Worm (Caenorhabditis elegans): ENCODE data around the gene msp-49.
A peak's percentile ranks its signal among the peaks of the same experiment; 100 is the strongest.

The msp-49 gene

DNA sequence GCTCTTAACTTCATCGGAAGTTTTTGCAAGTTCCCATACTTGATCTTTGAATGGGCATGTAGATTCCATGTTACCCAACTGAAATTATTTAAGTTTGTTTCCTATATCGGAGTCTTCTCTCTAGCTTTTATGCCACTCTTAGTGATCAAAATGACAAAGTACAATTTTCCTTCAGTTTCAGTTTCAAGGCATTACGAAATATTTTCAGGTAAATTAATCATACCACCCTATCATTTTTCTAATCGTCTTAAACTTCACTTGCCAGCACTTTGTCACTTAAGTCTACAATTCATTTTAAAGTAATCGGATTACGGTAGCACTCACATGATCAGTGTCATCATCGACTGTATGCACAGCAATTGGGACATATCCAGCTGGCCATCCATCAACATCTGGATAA is 40.6 kb downstream of the msp-49 start:
- no peak for TF ChIP-seq F52B5.7 (tag; optimal IDR thresholded peaks at IDR 0.05)
- no peak for TF ChIP-seq pha-4 (tag; optimal IDR thresholded peaks at IDR 0.05)
- TF ChIP-seq nhr-80 (tag; optimal IDR thresholded peaks at IDR 0.05): peak; percentile 52
- no peak for TF ChIP-seq zim-3 (tag; optimal IDR thresholded peaks at IDR 0.05)
- TF ChIP-seq cebp-1 (GFP tag; IDR thresholded peaks at IDR 0.05): no peak
- peak; percentile 74 for TF ChIP-seq cebp-1 (tag; optimal IDR thresholded peaks at IDR 0.05)

DNA sequence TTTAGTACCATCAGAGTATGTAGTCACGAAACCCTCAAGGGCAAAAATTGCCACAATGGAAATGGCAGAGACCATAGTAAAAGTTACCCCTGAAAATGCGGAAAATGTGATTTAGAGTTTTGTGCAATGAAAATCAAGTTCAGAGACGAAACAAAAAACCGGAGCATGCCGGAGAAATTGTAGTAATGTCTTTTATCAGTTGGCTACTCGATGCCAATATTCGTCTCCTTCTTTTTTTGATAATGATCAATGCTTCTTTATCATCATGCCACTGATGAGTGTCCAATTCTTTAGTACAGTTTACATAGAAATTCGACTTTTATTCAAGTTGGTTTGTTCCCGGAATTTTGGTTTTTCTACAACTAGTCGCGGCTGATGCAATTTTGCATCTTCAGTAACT is 41.6 kb downstream of the msp-49 start, which contains the start of gene pho-1:
Gene pho-1 (minus strand): TSS at position 89 of the 400 bp plus-strand sequence.
- no peak for TF ChIP-seq aptf-3 (GFP tag; IDR thresholded peaks at IDR 0.05)
- no peak for TF ChIP-seq ama-1 (optimal IDR thresholded peaks at IDR 0.05)
- TF ChIP-seq ama-1 (GFP tag; optimal IDR thresholded peaks at IDR 0.05): no peak
- no peak for TF ChIP-seq F10E7.11 (tag; optimal IDR thresholded peaks at IDR 0.05)
- TF ChIP-seq ztf-28 (GFP tag; IDR thresholded peaks at IDR 0.05): no peak
- no peak for TF ChIP-seq ztf-6 (GFP tag; IDR thresholded peaks at IDR 0.05)
- TF ChIP-seq Y95B8A.8 (GFP tag; IDR thresholded peaks at IDR 0.05): no peak
- TF ChIP-seq ceh-100 (GFP tag; IDR thresholded peaks at IDR 0.05): no peak
- TF ChIP-seq nhr-80 (tag; optimal IDR thresholded peaks at IDR 0.05): peak; percentile 66
- TF ChIP-seq hlh-12 (tag; optimal IDR thresholded peaks at IDR 0.05): no peak

- TF ChIP-seq pbrm-1 (GFP tag; IDR thresholded peaks at IDR 0.05) (peak; percentile 78), lir-1 (GFP tag; conservative IDR thresholded peaks at IDR 0.05) (no peak), madf-6 (GFP tag; IDR thresholded peaks at IDR 0.05) (peak; percentile 52; the same call in 1 of the 2 replicates), snpc-3.4 (tag; optimal IDR thresholded peaks at IDR 0.05) (peak; percentile 4), nhr-90 (tag; optimal IDR thresholded peaks at IDR 0.05) (peak; percentile 1), ztf-18 (tag; optimal IDR thresholded peaks at IDR 0.05) (peak; percentile 4), nhr-27 (tag; optimal IDR thresholded peaks at IDR 0.05) (no peak), let-607 (tag; optimal IDR thresholded peaks at IDR 0.05) (no peak), snpc-4 (GFP tag; optimal IDR thresholded peaks at IDR 0.05) (no peak), snpc-4 (tag; optimal IDR thresholded peaks at IDR 0.05) (no peak), mes-4 (tag; optimal IDR thresholded peaks at IDR 0.05) (no peak), Y53G8AR.9 (GFP tag; conservative IDR thresholded peaks at IDR 0.05) (no peak), B0261.1 (tag; optimal IDR thresholded peaks at IDR 0.05) (peak; percentile 82), cebp-2 (GFP tag; IDR thresholded peaks at IDR 0.05) (no peak), D2030.7 (GFP tag; IDR thresholded peaks at IDR 0.05) (peak; percentile 54), rpc-1 (optimal IDR thresholded peaks at IDR 0.05) (peak; percentile 61), rpc-1 (tag; optimal IDR thresholded peaks at IDR 0.05) (peak; percentile 75), ama-1 (optimal IDR thresholded peaks at IDR 0.05) (no peak), ama-1 (GFP tag; optimal IDR thresholded peaks at IDR 0.05) (no peak), athp-1 (tag; optimal IDR thresholded peaks at IDR 0.05) (no peak), attf-3 (GFP tag; conservative IDR thresholded peaks at IDR 0.05) (no peak), Y79H2A.3 (GFP tag; conservative IDR thresholded peaks at IDR 0.05) (0 out of 2 replicates have a peak, but pooled peaks have one; percentile 28), ZK185.1 (tag; optimal IDR thresholded peaks at IDR 0.05; ENCODE audit: poor library complexity, severe bottlenecking) (peak; percentile 46), let-526 (GFP tag; IDR thresholded peaks at IDR 0.05) (no peak), mxl-1 (tag; optimal IDR thresholded peaks at IDR 0.05) (no peak), F10E7.11 (tag; optimal IDR thresholded peaks at IDR 0.05) (no peak), ztf-28 (GFP tag; IDR thresholded peaks at IDR 0.05) (0 out of 2 replicates have a peak, but pooled peaks have one; percentile 24), ztf-22 (GFP tag; optimal IDR thresholded peaks at IDR 0.05) (no peak), ekl-4 (GFP tag; IDR thresholded peaks at IDR 0.05) (peak; percentile 53; the same call in 1 of the 2 replicates), snpc-1.3 (tag; optimal IDR thresholded peaks at IDR 0.05; ENCODE audit: insufficient read depth) (no peak), nfyb-1 (GFP tag; IDR thresholded peaks at IDR 0.05) (peak; percentile 80), tbp1 (GFP tag; optimal IDR thresholded peaks at IDR 0.05) (peak; percentile 93), die-1 (tag; optimal IDR thresholded peaks at IDR 0.05) (peak; percentile 33), dox-1 (GFP tag; IDR thresholded peaks at IDR 0.05) (peak; percentile 64; the same call in 1 of the 2 replicates), ceh-27 (GFP tag; optimal IDR thresholded peaks at IDR 0.05) (peak; percentile 0)
Observed at ce11 chrII:5237699-5238098, 43.5 kb downstream of the msp-49 start.

Data from whole organism, young adult.